Worm (Caenorhabditis elegans) whole organism, L4/young adult: ENCODE measurements around the gene W07G4.2.

ENCODE experiments used
- W03F9.2 ChIP-seq: fragments of 150-350 bp; optimal IDR thresholded peaks from 2 replicates; lab custom pipeline; 2014; ENCODE audit warnings: missing biosample characterization, missing genetic modification characterization
- dao-5 ChIP-seq: sonication (generic microtip); optimal IDR thresholded peaks from 2 replicates; lab custom pipeline; 2016; ENCODE audit warnings: missing genotype, missing genetic modification characterization, moderate library complexity, missing compliant biosample characterization

DNA sequence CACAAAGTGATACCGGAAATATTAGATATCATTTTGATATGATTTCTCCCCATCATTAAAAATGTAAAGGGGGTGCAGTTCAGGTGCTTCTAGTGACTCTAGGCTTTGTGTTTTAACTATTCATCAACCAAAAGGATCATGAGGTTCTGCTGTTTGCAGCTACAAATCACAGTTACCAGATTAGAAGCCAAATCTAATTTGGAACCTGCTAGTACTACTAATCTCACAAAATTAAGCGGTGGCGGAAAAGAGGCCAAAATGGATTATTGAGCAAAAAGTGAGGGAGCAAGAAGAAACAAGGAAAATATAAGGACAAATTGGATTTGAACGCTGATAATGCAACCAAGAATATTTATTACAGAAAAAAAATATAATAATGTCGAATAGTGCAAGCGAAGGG is 37.8 kb upstream of the W07G4.2 start:
- TF ChIP-seq W03F9.2 (tag; lab: Kevin White, UChicago) = no peak
- no peak for TF ChIP-seq dao-5 (tag; lab: Kevin White, UChicago)
